Worm (Caenorhabditis elegans) whole organism, mixed stage, embryonic: ENCODE data around the gene M163.21.
A peak's percentile ranks its signal among the peaks of the same experiment; 100 is the strongest.

Experiments
- M03D4.4 ChIP-seq: sonication (generic microtip); optimal IDR thresholded peaks from 2 replicates; lab custom pipeline; 2017; ENCODE audit warnings: mild to moderate bottlenecking, missing genetic modification characterization, missing compliant biosample characterization
- bed-3 ChIP-seq: fragments of 200-800 bp; sonication (Bioruptor generic); optimal IDR thresholded peaks from 3 replicates; lab custom pipeline; 2018; ENCODE audit warnings: mild to moderate bottlenecking, missing genetic modification characterization, moderate library complexity, missing compliant biosample characterization
- blmp-1 ChIP-seq: fragments of 150-350 bp; optimal IDR thresholded peaks from 2 replicates; lab custom pipeline; 2014; ENCODE audit warnings: missing biosample characterization, missing genetic modification characterization
- ceh-43 ChIP-seq: fragments of 200-800 bp; sonication (Bioruptor generic); optimal IDR thresholded peaks from 2 replicates; lab custom pipeline; 2018; ENCODE audit warnings: mild to moderate bottlenecking, missing genetic modification characterization, moderate library complexity, missing compliant biosample characterization
- ceh-83 ChIP-seq: fragments of 200-800 bp; sonication (Bioruptor generic); optimal IDR thresholded peaks from 2 replicates; lab custom pipeline; 2018; ENCODE audit warnings: mild to moderate bottlenecking, missing genetic modification characterization, missing compliant biosample characterization
- ces-1 ChIP-seq: fragments of 150-350 bp; optimal IDR thresholded peaks from 2 replicates; lab custom pipeline; 2014; ENCODE audit warnings: missing biosample characterization, missing genetic modification reagents, missing genetic modification characterization
- cnd-1 ChIP-seq: fragments of 200-800 bp; sonication (Bioruptor generic); optimal IDR thresholded peaks from 2 replicates; lab custom pipeline; 2018; ENCODE audit warnings: mild to moderate bottlenecking, missing genetic modification characterization, missing compliant biosample characterization
- drap-1 ChIP-seq: fragments of 200-800 bp; sonication (Bioruptor generic); optimal IDR thresholded peaks from 3 replicates; lab custom pipeline; 2018; ENCODE audit warnings: mild to moderate bottlenecking, missing genetic modification characterization, missing compliant biosample characterization
- elt-3 ChIP-seq: fragments of 150-350 bp; optimal IDR thresholded peaks from 2 replicates; lab custom pipeline; 2014; ENCODE audit warnings: missing biosample characterization, missing genetic modification characterization
- ham-2 ChIP-seq: fragments of 200-800 bp; sonication (Bioruptor generic); optimal IDR thresholded peaks from 2 replicates; lab custom pipeline; 2018; ENCODE audit warnings: mild to moderate bottlenecking, missing genetic modification characterization, missing compliant biosample characterization
- hlh-1 ChIP-seq: fragments of 150-350 bp; optimal IDR thresholded peaks from 2 replicates; lab custom pipeline; 2014; ENCODE audit warnings: missing biosample characterization, missing genetic modification reagents, missing genetic modification characterization
- lin-13 ChIP-seq: fragments of 150-350 bp; optimal IDR thresholded peaks from 2 replicates; lab custom pipeline; 2014; ENCODE audit warnings: missing biosample characterization, missing genetic modification characterization
- lsy-2 ChIP-seq: fragments of 150-350 bp; optimal IDR thresholded peaks from 2 replicates; lab custom pipeline; 2014; ENCODE audit warnings: missing biosample characterization, missing genetic modification characterization
- mab-5 ChIP-seq: fragments of 150-350 bp; optimal IDR thresholded peaks from 2 replicates; lab custom pipeline; 2014; ENCODE audit warnings: missing biosample characterization, missing genetic modification characterization
- mep-1 ChIP-seq: fragments of 150-350 bp; optimal IDR thresholded peaks from 2 replicates; lab custom pipeline; 2017; ENCODE audit warnings: missing biosample characterization, missing genetic modification reagents, missing genetic modification characterization, inconsistent platforms
- mls-2 ChIP-seq: sonication (generic microtip); optimal IDR thresholded peaks from 2 replicates; lab custom pipeline; 2016; ENCODE audit warnings: mild to moderate bottlenecking, missing genetic modification characterization, moderate library complexity, missing compliant biosample characterization
- nhr-12 ChIP-seq: fragments of 150-350 bp; optimal IDR thresholded peaks from 2 replicates; lab custom pipeline; 2014; ENCODE audit warnings: missing biosample characterization, missing genetic modification characterization
- nhr-2 ChIP-seq: fragments of 150-350 bp; optimal IDR thresholded peaks from 2 replicates; lab custom pipeline; 2014; ENCODE audit warnings: missing biosample characterization, missing genetic modification characterization
- nhr-237 ChIP-seq: fragments of 150-350 bp; optimal IDR thresholded peaks from 2 replicates; lab custom pipeline; 2014; ENCODE audit warnings: missing biosample characterization, missing genetic modification characterization
- pha-4 ChIP-seq: fragments of 150-350 bp; optimal IDR thresholded peaks from 2 replicates; lab custom pipeline; 2018; ENCODE audit warnings: missing biosample characterization, missing genetic modification reagents, missing genetic modification characterization
- snpc-4 ChIP-seq: fragments of 150-350 bp; optimal IDR thresholded peaks from 2 replicates; lab custom pipeline; 2014; ENCODE audit warnings: missing biosample characterization, missing genetic modification characterization
- sptf-1 ChIP-seq: sonication (generic microtip); optimal IDR thresholded peaks from 2 replicates; lab custom pipeline; 2017; ENCODE audit warnings: mild to moderate bottlenecking, missing genetic modification characterization, moderate library complexity, missing compliant biosample characterization
- tbx-8 ChIP-seq: fragments of 200-800 bp; sonication (Bioruptor generic); optimal IDR thresholded peaks from 2 replicates; lab custom pipeline; 2018; ENCODE audit warnings: mild to moderate bottlenecking, missing genetic modification characterization, moderate library complexity, missing compliant biosample characterization
- unc-120 ChIP-seq: sonication (generic microtip); optimal IDR thresholded peaks from 2 replicates; lab custom pipeline; 2017; ENCODE audit warnings: missing genetic modification characterization, missing compliant biosample characterization; ENCODE audit not compliant: poor library complexity, severe bottlenecking
- unc-39 ChIP-seq: fragments of 150-350 bp; optimal IDR thresholded peaks from 2 replicates; lab custom pipeline; 2014; ENCODE audit warnings: missing biosample characterization, missing genetic modification characterization
- unc-62 ChIP-seq: fragments of 150-350 bp; optimal IDR thresholded peaks from 2 replicates; lab custom pipeline; 2014; ENCODE audit warnings: missing biosample characterization, missing genetic modification reagents, missing genetic modification characterization
- zip-8 ChIP-seq: fragments of 150-350 bp; optimal IDR thresholded peaks from 2 replicates; lab custom pipeline; 2014; ENCODE audit warnings: missing biosample characterization, missing genetic modification characterization
- ztf-11 ChIP-seq: fragments of 150-350 bp; optimal IDR thresholded peaks from 2 replicates; lab custom pipeline; 2014; ENCODE audit warnings: missing biosample characterization, missing genetic modification characterization

M163.21 gene

DNA sequence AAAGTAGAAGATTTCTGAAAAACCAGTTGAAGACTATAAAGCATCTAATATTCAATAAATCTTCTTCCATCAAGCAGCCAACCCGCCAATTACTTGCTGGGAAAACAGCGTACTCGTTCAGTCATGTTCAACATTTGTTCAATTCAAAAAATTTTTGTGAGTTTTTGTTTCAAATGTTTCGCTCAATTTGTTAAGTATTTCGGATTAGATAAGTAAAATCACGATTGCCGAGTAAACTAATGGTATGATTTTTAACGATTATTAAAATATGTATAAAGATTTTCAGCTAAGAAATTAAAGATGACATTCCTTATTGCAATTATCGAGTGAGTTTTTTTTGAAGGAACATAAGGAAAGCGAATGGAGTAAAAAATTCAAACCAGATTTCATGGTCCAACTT is 4.1 kb downstream of the M163.21 start, which contains the start of gene M163.10:
Gene M163.10 (plus strand): TSS at position 301 of the 400 bp plus-strand sequence.
- no peak for TF ChIP-seq unc-39
- TF ChIP-seq drap-1 (GFP tag; lab: Kevin White, UChicago), result no peak
- no peak for TF ChIP-seq blmp-1 (tag; lab: Kevin White, UChicago)
- TF ChIP-seq tbx-8, result no peak
- no peak for TF ChIP-seq snpc-4 (tag; lab: Kevin White, UChicago)
- TF ChIP-seq elt-3 (tag; lab: Kevin White, UChicago), result no peak
- no peak for TF ChIP-seq ztf-11 (tag; lab: Kevin White, UChicago)
- no peak for TF ChIP-seq cnd-1
- no peak for TF ChIP-seq zip-8 (tag; lab: Kevin White, UChicago)
- no peak for TF ChIP-seq lin-13 (tag; lab: Kevin White, UChicago)
- TF ChIP-seq ceh-83, result no peak
- TF ChIP-seq lsy-2 (tag; lab: Kevin White, UChicago), result no peak
- no peak for TF ChIP-seq mab-5
- TF ChIP-seq hlh-1 (tag; lab: Kevin White, UChicago), result no peak
- no peak for TF ChIP-seq nhr-237 (tag; lab: Kevin White, UChicago)
- no peak for TF ChIP-seq mls-2 (tag; lab: Kevin White, UChicago)

- no peak for TF ChIP-seq mls-2 (tag; lab: Kevin White, UChicago)
These were observed 7.1 kb downstream of the M163.21 start, which contains the start of gene M163.5 for ce11 chrX:14473740-14474139. Gene M163.5, plus strand, starts transcription at chrX:14474040.

ce11 chrX:14476625-14477257 is 10.1 kb downstream of the M163.21 start:
- TF ChIP-seq hlh-1 (tag; lab: Kevin White, UChicago), result no peak
- peak; percentile 51 for TF ChIP-seq zip-8 (tag; lab: Kevin White, UChicago)

- TF ChIP-seq sptf-1 (tag; lab: Kevin White, UChicago) (no peak), lin-13 (tag; lab: Kevin White, UChicago) (no peak), elt-3 (tag; lab: Kevin White, UChicago) (no peak), nhr-237 (tag; lab: Kevin White, UChicago) (no peak), unc-39 (no peak), ztf-11 (tag; lab: Kevin White, UChicago) (no peak), nhr-2 (tag; lab: Kevin White, UChicago) (no peak), mls-2 (tag; lab: Kevin White, UChicago) (no peak), snpc-4 (tag; lab: Kevin White, UChicago) (no peak), pha-4 (tag; lab: Kevin White, UChicago) (no peak), ceh-83 (no peak), M03D4.4 (tag; lab: Kevin White, UChicago) (no peak)
These were observed 10.7 kb downstream of the M163.21 start for ce11 chrX:14477338-14477737.

DNA sequence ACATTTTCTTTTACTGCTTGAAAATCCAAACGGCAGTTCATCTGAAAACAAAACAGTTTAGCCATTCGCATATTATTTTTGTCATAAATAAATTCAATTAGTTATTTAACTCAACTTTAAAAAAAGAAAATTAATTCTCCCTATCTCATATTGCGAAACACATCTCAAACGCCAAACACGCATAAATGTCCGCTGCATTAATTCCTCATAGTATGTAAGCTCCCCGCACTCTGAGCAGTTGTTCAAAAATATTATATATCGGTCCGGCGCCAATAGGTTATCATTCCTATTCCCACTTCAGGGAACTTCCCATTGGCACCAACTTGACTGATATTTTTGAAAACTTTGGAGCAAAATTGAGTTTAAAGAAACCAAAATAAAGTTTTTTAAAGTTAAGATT is 11.6 kb downstream of the M163.21 start:
- TF ChIP-seq ceh-83 (no peak), sptf-1 (tag; lab: Kevin White, UChicago) (no peak), drap-1 (GFP tag; lab: Kevin White, UChicago) (no peak), mep-1 (no peak), ceh-43 (no peak)

DNA sequence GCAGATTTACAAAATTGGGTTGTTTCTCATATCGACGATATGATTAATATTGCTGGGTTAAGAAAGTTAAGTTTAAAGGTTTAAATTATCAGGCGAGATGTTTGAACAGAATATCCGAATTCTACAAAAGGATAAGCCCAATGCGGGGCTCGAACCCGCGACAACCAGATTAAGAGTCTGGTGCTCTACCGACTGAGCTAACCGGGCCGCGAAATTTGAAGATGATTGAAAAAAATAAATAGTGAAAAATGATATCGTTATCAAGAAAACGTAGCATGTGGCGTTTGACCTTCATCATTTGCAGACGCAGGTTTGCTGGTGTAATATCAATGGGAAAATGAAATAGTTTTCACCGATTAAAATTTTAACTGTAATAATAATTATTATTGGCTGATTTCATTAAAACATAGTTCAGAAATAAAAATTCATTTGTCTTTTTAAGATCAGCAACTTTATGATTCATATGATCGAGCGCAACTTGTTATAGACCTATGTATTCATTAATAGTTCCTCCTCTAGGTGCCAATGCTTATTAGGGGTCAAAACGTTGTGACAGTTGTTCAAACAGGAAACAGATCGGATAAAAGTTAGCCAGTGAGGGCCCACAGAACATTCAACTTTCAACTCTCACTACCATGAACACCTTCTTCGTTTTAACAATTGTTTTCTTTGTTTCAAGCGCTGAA is 12.3 kb downstream of the M163.21 start, which contains the start of gene M163.11:
Gene M163.11 (plus strand): TSS at position 636 of the 686 bp plus-strand sequence.
- TF ChIP-seq bed-3 (GFP tag; lab: Kevin White, UChicago) (no peak), unc-120 (tag; lab: Kevin White, UChicago) (peak; percentile 55), nhr-2 (tag; lab: Kevin White, UChicago) (no peak), nhr-237 (tag; lab: Kevin White, UChicago) (no peak), elt-3 (tag; lab: Kevin White, UChicago) (no peak), ham-2 (GFP tag; lab: Kevin White, UChicago) (no peak), zip-8 (tag; lab: Kevin White, UChicago) (no peak)

DNA sequence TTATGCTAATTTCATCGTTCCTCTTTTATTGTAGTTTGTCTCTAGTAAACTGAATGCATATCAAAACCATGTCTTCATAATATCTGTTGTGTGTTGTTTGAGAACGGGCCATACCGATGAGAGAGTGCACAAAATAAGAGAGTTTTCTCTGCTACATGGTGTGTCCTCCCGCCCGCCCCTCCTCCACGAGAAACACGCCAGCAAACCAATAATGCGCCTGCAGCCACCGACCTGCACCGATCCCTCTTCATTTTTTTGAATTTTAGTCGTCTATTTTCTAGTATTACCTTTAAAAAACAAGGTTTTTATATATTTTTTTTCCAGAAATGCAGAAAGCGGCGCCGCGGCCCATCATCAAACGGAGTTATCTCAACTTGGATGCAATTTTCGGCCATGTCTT is 13.6 kb downstream of the M163.21 start, which contains the start of gene gfi-3:
Gene gfi-3 (plus strand): TSS at position 325 of the 400 bp plus-strand sequence.
- TF ChIP-seq sptf-1 (tag; lab: Kevin White, UChicago), result peak; percentile 80
- no peak for TF ChIP-seq zip-8 (tag; lab: Kevin White, UChicago)
- no peak for TF ChIP-seq snpc-4 (tag; lab: Kevin White, UChicago)
- TF ChIP-seq mls-2 (tag; lab: Kevin White, UChicago), result peak; percentile 5
- TF ChIP-seq hlh-1 (tag; lab: Kevin White, UChicago), result peak; percentile 37
- TF ChIP-seq unc-62 (GFP tag; lab: Kevin White, UChicago), result peak; percentile 8
- peak; percentile 55 for TF ChIP-seq drap-1 (GFP tag; lab: Kevin White, UChicago)
- peak; percentile 41 for TF ChIP-seq unc-120 (tag; lab: Kevin White, UChicago)
- TF ChIP-seq pha-4 (tag; lab: Kevin White, UChicago), result peak; percentile 30
- TF ChIP-seq mep-1, result peak; percentile 34
- TF ChIP-seq lin-13 (tag; lab: Kevin White, UChicago), result peak; percentile 82
- TF ChIP-seq M03D4.4 (tag; lab: Kevin White, UChicago), result peak; percentile 75
- no peak for TF ChIP-seq nhr-12 (tag; lab: Kevin White, UChicago)
- TF ChIP-seq cnd-1, result peak; percentile 7
- TF ChIP-seq ham-2 (GFP tag; lab: Kevin White, UChicago), result peak; percentile 57
- TF ChIP-seq ces-1 (GFP tag; lab: Kevin White, UChicago), result peak; percentile 18
- TF ChIP-seq lsy-2 (tag; lab: Kevin White, UChicago), result peak; percentile 59
- TF ChIP-seq ceh-83, result no peak
- TF ChIP-seq, all 35 proteins: peak for 14
